Fruit fly (Drosophila melanogaster) whole organism, adult: ENCODE measurements around the gene CG17127.

Experiments used
- CG14711 ChIP-seq: fragments of 200-800 bp; sonication (Bioruptor generic); optimal IDR thresholded peaks from 2 replicates; lab custom pipeline; 2018; ENCODE audit warnings: missing biosample characterization, mild to moderate bottlenecking, missing genetic modification characterization, moderate library complexity
- kay ChIP-seq: fragments of 200-800 bp; sonication (Bioruptor generic); peaks from one replicate; lab custom pipeline; 2016; ENCODE audit warnings: missing biosample characterization, missing genetic modification characterization, borderline replicate concordance
- ovo ChIP-seq: fragments of 200-800 bp; sonication (Bioruptor generic); optimal IDR thresholded peaks from 2 replicates; lab custom pipeline; 2016; ENCODE audit warnings: missing biosample characterization, missing genetic modification characterization

- TF ChIP-seq kay (GFP tag; lab: Kevin White, UChicago) (no peak), CG14711 (no peak), ovo (GFP tag; lab: Kevin White, UChicago) (no peak)
These were observed 13.5 kb upstream of the CG17127 start for dm6 chr2L:10757038-10757685.
